Worm (Caenorhabditis elegans): Measurements from ENCODE around the gene gsto-3.

Gene gsto-3

DNA sequence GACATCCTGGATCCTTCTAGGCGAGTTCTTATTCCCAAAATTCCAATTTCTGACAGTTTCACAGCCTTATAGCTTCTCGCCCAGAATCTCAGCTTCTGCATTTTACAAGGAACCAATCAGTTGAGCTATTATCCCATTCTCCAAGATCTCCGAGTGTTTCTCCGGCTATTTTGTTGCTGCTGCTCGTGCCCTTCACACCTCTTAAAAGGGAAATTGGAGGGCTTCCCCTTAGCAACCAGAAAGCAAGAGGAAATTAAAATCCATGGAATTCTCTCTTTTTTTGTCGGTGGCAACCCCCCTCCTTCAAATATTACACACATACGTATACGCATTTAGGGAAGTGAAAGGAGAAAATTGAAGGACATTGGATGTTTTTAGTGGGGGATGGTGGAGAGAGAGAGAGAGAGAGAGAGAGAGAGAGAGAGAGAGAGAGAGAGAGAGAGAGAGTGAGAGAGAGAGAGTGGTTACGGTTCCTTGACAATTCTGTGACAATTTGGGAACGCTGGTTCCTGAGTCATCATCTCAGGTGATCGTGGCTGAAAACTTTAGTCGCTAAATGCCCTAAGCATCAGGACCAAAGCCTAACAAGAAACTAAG is 29.1 kb downstream of the gsto-3 start (continued):
- TF ChIP-seq lsy-2 (tag; optimal IDR thresholded peaks at IDR 0.05) (peak in 1 of 2 experiments; percentile 14), nhr-76 (tag; optimal IDR thresholded peaks at IDR 0.05) (no peak), fkh-10 (GFP tag; optimal IDR thresholded peaks at IDR 0.05) (no peak), lin-1 (GFP tag; IDR thresholded peaks at IDR 0.05) (no peak), Y48G9A.11 (GFP tag; IDR thresholded peaks at IDR 0.05) (no peak), hlh-30 (tag; optimal IDR thresholded peaks at IDR 0.05; ENCODE audit: insufficient read depth) (peak; percentile 33), Y105C5A.15 (GFP tag; IDR thresholded peaks at IDR 0.05) (no peak), nhr-77 (tag; optimal IDR thresholded peaks at IDR 0.05) (no peak), arid-1 (GFP tag; conservative IDR thresholded peaks at IDR 0.05) (no peak), rbr-2 (tag; optimal IDR thresholded peaks at IDR 0.05) (no peak), dve-1 (tag; optimal IDR thresholded peaks at IDR 0.05; ENCODE audit: insufficient read depth) (peak; percentile 11), pha-4 (GFP tag; IDR thresholded peaks at IDR 0.05) (no peak), pha-4 (tag; optimal IDR thresholded peaks at IDR 0.05) (no peak), daf-12 (tag; optimal IDR thresholded peaks at IDR 0.05) (no peak), unc-130 (GFP tag; optimal IDR thresholded peaks at IDR 0.05) (no peak), dmd-6 (GFP tag; IDR thresholded peaks at IDR 0.05) (no peak), T20F7.1 (GFP tag; optimal IDR thresholded peaks at IDR 0.05) (no peak), nhr-11 (tag; optimal IDR thresholded peaks at IDR 0.05) (no peak), lin-15B (tag; optimal IDR thresholded peaks at IDR 0.05) (no peak), set-16 (GFP tag; IDR thresholded peaks at IDR 0.05) (peak; percentile 50; the same call in 1 of the 2 replicates), gei-8 (GFP tag; optimal IDR thresholded peaks at IDR 0.05) (no peak), hmg-1.1 (GFP tag; IDR thresholded peaks at IDR 0.05) (no peak), mep-1 (tag; optimal IDR thresholded peaks at IDR 0.05) (peak; percentile 49), unc-62 (GFP tag; optimal IDR thresholded peaks at IDR 0.05 in 1 of 2) (peak in 1 of 2 experiments; percentile 70), unc-62 (tag; optimal IDR thresholded peaks at IDR 0.05) (no peak), dpl-1 (GFP tag; optimal IDR thresholded peaks at IDR 0.05) (no peak), F37D6.2 (tag; optimal IDR thresholded peaks at IDR 0.05) (no peak), lin-39 (tag; optimal IDR thresholded peaks at IDR 0.05) (no peak), aha-1 (tag) (no peak), jun-1 (tag; optimal IDR thresholded peaks at IDR 0.05) (no peak), Y75B8A.6 (GFP tag; IDR thresholded peaks at IDR 0.05) (no peak), hif-1 (tag; optimal IDR thresholded peaks at IDR 0.05) (no peak), nhr-48 (tag; optimal IDR thresholded peaks at IDR 0.05) (no peak), dmd-8 (GFP tag; IDR thresholded peaks at IDR 0.05) (no peak)

ce11 chrIII:349511-350165 is 31.5 kb downstream of the gsto-3 start:
- TF ChIP-seq ztf-11 (tag; optimal IDR thresholded peaks at IDR 0.05) (no peak), spr-3 (GFP tag; optimal IDR thresholded peaks at IDR 0.05) (peak; percentile 86), nhr-102 (tag; optimal IDR thresholded peaks at IDR 0.05) (peak; percentile 87), daf-12 (tag; optimal IDR thresholded peaks at IDR 0.05) (no peak), F10B5.3 (tag; optimal IDR thresholded peaks at IDR 0.05) (peak; percentile 13), ceh-32 (tag; optimal IDR thresholded peaks at IDR 0.05; ENCODE audit: poor library complexity) (peak; percentile 31), ceh-62 (tag; optimal IDR thresholded peaks at IDR 0.05) (no peak), ceh-44 (GFP tag; IDR thresholded peaks at IDR 0.05) (peak; percentile 70; the same call in 1 of the 2 replicates), pqm-1 (tag; optimal IDR thresholded peaks at IDR 0.05) (peak; percentile 57), ZK546.5 (tag; optimal IDR thresholded peaks at IDR 0.05) (peak in 1 of 2 experiments; percentile 43), dmd-8 (GFP tag; IDR thresholded peaks at IDR 0.05) (peak; percentile 36; the same call in 1 of the 2 replicates), pha-4 (GFP tag; IDR thresholded peaks at IDR 0.05) (peak; percentile 80), pha-4 (tag; optimal IDR thresholded peaks at IDR 0.05) (no peak), aly-2 (tag; optimal IDR thresholded peaks at IDR 0.05) (no peak), php-3 (GFP tag; IDR thresholded peaks at IDR 0.05) (peak; percentile 72), lir-3 (tag; optimal IDR thresholded peaks at IDR 0.05) (no peak), lin-38 (GFP tag; IDR thresholded peaks at IDR 0.05) (peak; percentile 83), duxl-1 (tag; optimal IDR thresholded peaks at IDR 0.05; ENCODE audit: poor library complexity) (peak; percentile 56), D1046.2 (GFP tag; IDR thresholded peaks at IDR 0.05) (no peak), ctbp-1 (GFP tag; IDR thresholded peaks at IDR 0.05) (peak; percentile 94), madf-5 (GFP tag; IDR thresholded peaks at IDR 0.05) (no peak), Y105C5A.15 (GFP tag; IDR thresholded peaks at IDR 0.05) (no peak)

Data from whole organism, L4 larva.